Worm (Caenorhabditis elegans) whole organism, mixed stage, embryonic: ENCODE data around the gene rabr-2.

Experiments used
- M03D4.4 ChIP-seq: sonication (generic microtip); optimal IDR thresholded peaks from 2 replicates; lab custom pipeline; 2017; ENCODE audit warnings: mild to moderate bottlenecking, missing genetic modification characterization, missing compliant biosample characterization
- blmp-1 ChIP-seq: fragments of 150-350 bp; optimal IDR thresholded peaks from 2 replicates; lab custom pipeline; 2014; ENCODE audit warnings: missing biosample characterization, missing genetic modification characterization
- ceh-43 ChIP-seq: fragments of 200-800 bp; sonication (Bioruptor generic); optimal IDR thresholded peaks from 2 replicates; lab custom pipeline; 2018; ENCODE audit warnings: mild to moderate bottlenecking, missing genetic modification characterization, moderate library complexity, missing compliant biosample characterization
- elt-3 ChIP-seq: fragments of 150-350 bp; optimal IDR thresholded peaks from 2 replicates; lab custom pipeline; 2014; ENCODE audit warnings: missing biosample characterization, missing genetic modification characterization
- lin-13 ChIP-seq: fragments of 150-350 bp; optimal IDR thresholded peaks from 2 replicates; lab custom pipeline; 2014; ENCODE audit warnings: missing biosample characterization, missing genetic modification characterization
- lsy-2 ChIP-seq: fragments of 150-350 bp; optimal IDR thresholded peaks from 2 replicates; lab custom pipeline; 2014; ENCODE audit warnings: missing biosample characterization, missing genetic modification characterization
- mep-1 ChIP-seq: fragments of 150-350 bp; optimal IDR thresholded peaks from 2 replicates; lab custom pipeline; 2017; ENCODE audit warnings: missing biosample characterization, missing genetic modification reagents, missing genetic modification characterization, inconsistent platforms
- mls-2 ChIP-seq: sonication (generic microtip); optimal IDR thresholded peaks from 2 replicates; lab custom pipeline; 2016; ENCODE audit warnings: mild to moderate bottlenecking, missing genetic modification characterization, moderate library complexity, missing compliant biosample characterization
- nhr-2 ChIP-seq: fragments of 150-350 bp; optimal IDR thresholded peaks from 2 replicates; lab custom pipeline; 2014; ENCODE audit warnings: missing biosample characterization, missing genetic modification characterization
- nhr-237 ChIP-seq: fragments of 150-350 bp; optimal IDR thresholded peaks from 2 replicates; lab custom pipeline; 2014; ENCODE audit warnings: missing biosample characterization, missing genetic modification characterization
- nhr-28 ChIP-seq: fragments of 150-350 bp; optimal IDR thresholded peaks from 2 replicates; lab custom pipeline; 2014; ENCODE audit warnings: missing biosample characterization, missing genetic modification characterization
- pha-4 ChIP-seq: fragments of 150-350 bp; optimal IDR thresholded peaks from 2 replicates; lab custom pipeline; 2018; ENCODE audit warnings: missing biosample characterization, missing genetic modification reagents, missing genetic modification characterization
- unc-39 ChIP-seq: fragments of 150-350 bp; optimal IDR thresholded peaks from 2 replicates; lab custom pipeline; 2014; ENCODE audit warnings: missing biosample characterization, missing genetic modification characterization
- unc-62 ChIP-seq: fragments of 150-350 bp; optimal IDR thresholded peaks from 2 replicates; lab custom pipeline; 2014; ENCODE audit warnings: missing biosample characterization, missing genetic modification reagents, missing genetic modification characterization

DNA sequence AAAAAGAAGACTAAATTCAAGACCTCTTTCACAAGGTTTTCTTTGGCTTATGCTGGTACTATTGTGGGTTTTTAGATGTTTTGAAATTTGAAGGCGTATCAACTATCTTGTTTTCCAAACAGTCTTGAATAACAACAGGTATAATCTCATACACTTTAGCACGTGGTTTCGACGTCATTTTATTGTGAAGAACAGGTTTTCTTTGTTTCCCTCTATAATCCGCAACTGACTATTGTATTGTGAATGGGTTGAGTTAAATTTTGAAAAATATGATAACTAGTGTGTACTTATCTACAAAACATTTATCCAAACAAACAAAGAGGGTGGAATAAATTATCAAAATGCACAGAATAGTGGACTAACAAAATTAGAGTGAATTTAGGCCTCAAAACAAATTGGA lies 41.9 kb downstream of the rabr-2 start:
- TF ChIP-seq nhr-237 (tag; lab: Kevin White, UChicago) (no peak), nhr-2 (tag; lab: Kevin White, UChicago) (no peak), elt-3 (tag; lab: Kevin White, UChicago) (no peak), unc-62 (GFP tag; lab: Kevin White, UChicago) (no peak), lsy-2 (no peak), unc-39 (tag; lab: Kevin White, UChicago) (no peak), M03D4.4 (tag; lab: Kevin White, UChicago) (no peak), mep-1 (no peak), blmp-1 (tag; lab: Kevin White, UChicago) (no peak), ceh-43 (no peak), mls-2 (tag; lab: Kevin White, UChicago) (no peak), nhr-28 (no peak), pha-4 (tag; lab: Kevin White, UChicago) (no peak), lin-13 (tag; lab: Kevin White, UChicago) (no peak)
